Worm (Caenorhabditis elegans): Measurements from ENCODE around the gene C50D2.10.

ce11 chrII:101176-101575 is 2.2 kb downstream of the C50D2.10 start:
- TF ChIP-seq nfya-1 (tag; optimal IDR thresholded peaks at IDR 0.05), result no peak
- TF ChIP-seq hlh-15 (tag; optimal IDR thresholded peaks at IDR 0.05), result no peak
- TF ChIP-seq ztf-16 (tag; optimal IDR thresholded peaks at IDR 0.05), result no peak
- no peak for TF ChIP-seq C38D4.7 (GFP tag; optimal IDR thresholded peaks at IDR 0.05)
- TF ChIP-seq lim-6 (tag; optimal IDR thresholded peaks at IDR 0.05), result no peak
- no peak for TF ChIP-seq ahr-1 (tag; optimal IDR thresholded peaks at IDR 0.05)
- TF ChIP-seq ceh-31 (tag; optimal IDR thresholded peaks at IDR 0.05), result no peak
- TF ChIP-seq hlh-13 (GFP tag; optimal IDR thresholded peaks at IDR 0.05), result no peak
- TF ChIP-seq pha-4 (tag; optimal IDR thresholded peaks at IDR 0.05), result no peak
- TF ChIP-seq npax-4 (tag; optimal IDR thresholded peaks at IDR 0.05), result no peak
- no peak for TF ChIP-seq pax-1 (tag; optimal IDR thresholded peaks at IDR 0.05)
- TF ChIP-seq gmeb-2 (tag; optimal IDR thresholded peaks at IDR 0.05), result no peak
- TF ChIP-seq nhr-232 (tag; optimal IDR thresholded peaks at IDR 0.05), result no peak

Measured in whole organism, late embryonic.